Worm (Caenorhabditis elegans): ENCODE data around the gene swip-10.

DNA sequence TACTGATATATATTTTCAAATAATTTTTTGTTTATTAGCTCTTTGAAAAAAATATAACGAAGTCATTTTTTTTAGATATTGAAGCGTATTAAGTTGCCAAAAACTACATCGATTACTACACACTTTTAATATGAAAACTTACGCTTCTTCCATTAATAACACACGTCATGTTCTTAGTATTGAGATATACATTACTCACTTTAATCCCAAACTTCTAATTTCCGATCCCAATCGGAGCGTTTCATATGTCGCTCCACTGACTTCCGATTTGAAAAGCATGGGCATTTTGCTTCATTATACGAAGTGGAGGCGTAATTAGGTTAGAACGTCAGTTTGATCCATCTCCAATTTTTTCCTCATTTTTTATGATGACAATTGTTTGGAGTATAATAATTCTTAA, 39.2 kb downstream of the swip-10 start:
- no peak for TF ChIP-seq ref-1 (GFP tag; conservative IDR thresholded peaks at IDR 0.05)
- TF ChIP-seq ztf-29 (GFP tag; IDR thresholded peaks at IDR 0.05): no peak
- no peak for TF ChIP-seq med-1 (GFP tag; optimal IDR thresholded peaks at IDR 0.05; ENCODE audit: insufficient read depth)
- TF ChIP-seq klf-2 (GFP tag; conservative IDR thresholded peaks at IDR 0.05): no peak
- TF ChIP-seq flt-1 (GFP tag; IDR thresholded peaks at IDR 0.05): no peak
- no peak for TF ChIP-seq T22C8.4 (GFP tag; IDR thresholded peaks at IDR 0.05)
- no peak for TF ChIP-seq ztf-23 (GFP tag; IDR thresholded peaks at IDR 0.05)
